Fruit fly (Drosophila melanogaster) whole organism, pupa: ENCODE data around the gene CG12009.

Experiments
- Snoo ChIP-seq: fragments of 200-800 bp; sonication (Bioruptor generic); optimal IDR thresholded peaks from 3 replicates; lab custom pipeline; 2017; ENCODE audit warnings: missing biosample characterization, mild to moderate bottlenecking, missing genetic modification characterization, inconsistent platforms
- gl ChIP-seq: fragments of 200-800 bp; sonication (Bioruptor generic); optimal IDR thresholded peaks from 2 replicates; lab custom pipeline; 2018; ENCODE audit warnings: missing biosample characterization, mild to moderate bottlenecking, missing genetic modification characterization

dm6 chr3L:3266306-3266705 lies 25.0 kb upstream of the CG12009 start:
- TF ChIP-seq Snoo (tag; lab: Kevin White, UChicago) (no peak), gl (no peak)
